Fruit fly (Drosophila melanogaster) whole organism, embryonic: ENCODE results near the gene CHES-1-like.
A peak's percentile ranks its signal among the peaks of the same experiment; 100 is the strongest.

Experiments
- ATbp ChIP-seq: fragments of 200-800 bp; sonication (Bioruptor generic); optimal IDR thresholded peaks from 2 replicates; lab custom pipeline; 2017; ENCODE audit warnings: missing biosample characterization, mild to moderate bottlenecking, missing genetic modification characterization, missing genetic modification reagents
- CG10147 ChIP-seq: fragments of 200-800 bp; sonication (Bioruptor generic); optimal IDR thresholded peaks from 2 replicates; lab custom pipeline; 2019; ENCODE audit warnings: missing biosample characterization, mild to moderate bottlenecking, missing genetic modification characterization, moderate library complexity
- CG11093 ChIP-seq: fragments of 200-800 bp; sonication (Bioruptor generic); IDR thresholded peaks from 3 replicates; pipeline ENCODE4 v1.3.6; 2022; ENCODE audit warnings: missing biosample characterization, missing genetic modification characterization
- CG11560 ChIP-seq: fragments of 200-800 bp; sonication (Bioruptor generic); IDR thresholded peaks from 3 replicates; pipeline ENCODE4 v1.3.6; 2022; ENCODE audit warnings: missing biosample characterization, missing genetic modification characterization
- CG13424 ChIP-seq: fragments of 200-800 bp; sonication (Bioruptor generic); optimal IDR thresholded peaks from 2 replicates; lab custom pipeline; 2019; ENCODE audit warnings: missing biosample characterization, mild to moderate bottlenecking, missing genetic modification characterization, moderate library complexity
- CG14441 ChIP-seq: fragments of 200-800 bp; sonication (Bioruptor generic); IDR thresholded peaks from 2 replicates; pipeline ENCODE4 v1.3.6; 2022; ENCODE audit warnings: missing biosample characterization, missing genetic modification characterization
- CG18011 ChIP-seq: fragments of 200-800 bp; sonication (Bioruptor generic); optimal IDR thresholded peaks from 2 replicates; lab custom pipeline; 2017; ENCODE audit warnings: missing biosample characterization, missing genetic modification characterization, mild to moderate bottlenecking, moderate library complexity, missing genotype
- CG18619 ChIP-seq: fragments of 200-800 bp; sonication (Bioruptor generic); optimal IDR thresholded peaks from 3 replicates; lab custom pipeline; 2017; ENCODE audit warnings: missing biosample characterization, mild to moderate bottlenecking, missing genetic modification characterization
- CG2199 ChIP-seq: fragments of 200-800 bp; sonication (Bioruptor generic); IDR thresholded peaks from 3 replicates; pipeline ENCODE4 v1.3.6; 2022; ENCODE audit warnings: missing biosample characterization, missing genetic modification characterization
- CG3065 ChIP-seq: fragments of 200-800 bp; sonication (Bioruptor generic); optimal IDR thresholded peaks from 2 replicates; lab custom pipeline; 2016; ENCODE audit warnings: missing biosample characterization, missing genetic modification characterization
- CG3163 ChIP-seq: fragments of 200-800 bp; sonication (Bioruptor generic); optimal IDR thresholded peaks from 3 replicates; lab custom pipeline; 2016; ENCODE audit warnings: missing biosample characterization, missing genetic modification characterization
- CG32532 ChIP-seq: fragments of 200-800 bp; sonication (Bioruptor generic); IDR thresholded peaks from 2 replicates; pipeline ENCODE4 v1.3.6; 2022; ENCODE audit warnings: missing biosample characterization, missing genetic modification characterization
- CG4360 ChIP-seq: fragments of 200-800 bp; sonication (Bioruptor generic); IDR thresholded peaks from 2 replicates; pipeline ENCODE4 v1.3.6; 2022; ENCODE audit warnings: missing biosample characterization, missing genetic modification characterization
- CG4404 ChIP-seq: fragments of 200-800 bp; sonication (Bioruptor generic); IDR thresholded peaks from 2 replicates; pipeline ENCODE4 v1.3.6; 2022; ENCODE audit warnings: missing biosample characterization, missing genetic modification characterization
- CG5245 ChIP-seq: fragments of 200-800 bp; sonication (Bioruptor generic); optimal IDR thresholded peaks from 3 replicates; lab custom pipeline; 2016; ENCODE audit warnings: missing biosample characterization, missing genetic modification characterization
- CG6765 ChIP-seq: fragments of 200-800 bp; sonication (Bioruptor generic); optimal IDR thresholded peaks from 3 replicates; lab custom pipeline; 2017; ENCODE audit warnings: missing biosample characterization, mild to moderate bottlenecking, missing genetic modification characterization
- CG8290 ChIP-seq, 3 experiments: fragments of 200-800 bp; sonication (Bioruptor generic); optimal IDR thresholded peaks; 2 replicates each; lab custom pipeline; 2016 to 2019; ENCODE audit warnings: missing biosample characterization in 3 of 3, missing genetic modification characterization in 3 of 3, mild to moderate bottlenecking in 2 of 3, moderate library complexity in 1 of 3
- CG8924 ChIP-seq: fragments of 200-800 bp; optimal IDR thresholded peaks from 3 replicates; lab custom pipeline; 2019; ENCODE audit warnings: missing biosample characterization, mild to moderate bottlenecking, missing genetic modification characterization, moderate library complexity
- CG9797 ChIP-seq: fragments of 200-800 bp; sonication (Bioruptor generic); optimal IDR thresholded peaks from 3 replicates; lab custom pipeline; 2018; ENCODE audit warnings: missing biosample characterization, mild to moderate bottlenecking, missing genetic modification characterization
- Dad ChIP-seq: fragments of 200-800 bp; sonication (Bioruptor generic); optimal IDR thresholded peaks from 3 replicates; lab custom pipeline; 2016; ENCODE audit warnings: missing biosample characterization, missing genetic modification characterization
- GATAe ChIP-seq: fragments of 200-800 bp; sonication (Bioruptor generic); conservative IDR thresholded peaks from 2 replicates; pipeline ENCODE4 v1.3.6; 2022; ENCODE audit warnings: missing biosample characterization, missing genetic modification characterization
- Gsc ChIP-seq: fragments of 200-800 bp; sonication (Bioruptor generic); IDR thresholded peaks from 2 replicates; pipeline ENCODE4 v1.3.6; 2022; ENCODE audit warnings: missing biosample characterization, missing genetic modification characterization
- HLH54F ChIP-seq: fragments of 200-800 bp; sonication (Bioruptor generic); optimal IDR thresholded peaks from 3 replicates; lab custom pipeline; 2016; ENCODE audit warnings: missing biosample characterization, missing genetic modification characterization
- MTF-1 ChIP-seq: fragments of 200-800 bp; sonication (Bioruptor generic); optimal IDR thresholded peaks from 2 replicates; lab custom pipeline; 2018; ENCODE audit warnings: missing biosample characterization, mild to moderate bottlenecking, missing genetic modification characterization, borderline replicate concordance
- Mad ChIP-seq: fragments of 200-800 bp; sonication (Bioruptor generic); optimal IDR thresholded peaks from 2 replicates; lab custom pipeline; 2016; ENCODE audit warnings: missing biosample characterization, missing genetic modification characterization
- Med ChIP-seq: fragments of 200-800 bp; sonication (Bioruptor generic); peaks from one replicate; lab custom pipeline; 2016; ENCODE audit warnings: missing biosample characterization, missing genetic modification characterization, mild to moderate bottlenecking, inconsistent platforms, moderate library complexity
- Nf-YA ChIP-seq: fragments of 200-800 bp; sonication (Bioruptor generic); IDR thresholded peaks from 2 replicates; pipeline ENCODE4 v1.3.6; 2022; ENCODE audit warnings: missing biosample characterization, missing genetic modification characterization
- PHDP ChIP-seq: fragments of 200-800 bp; sonication (Bioruptor generic); optimal IDR thresholded peaks from 3 replicates; lab custom pipeline; 2018; ENCODE audit warnings: missing biosample characterization, mild to moderate bottlenecking, missing genetic modification characterization, moderate library complexity
- Poxn ChIP-seq: fragments of 200-800 bp; sonication (Bioruptor generic); IDR thresholded peaks from 2 replicates; pipeline ENCODE4 v1.3.6; 2022; ENCODE audit warnings: missing biosample characterization, missing genetic modification characterization
- Sox102F ChIP-seq: fragments of 200-800 bp; sonication (Bioruptor generic); optimal IDR thresholded peaks from 2 replicates; lab custom pipeline; 2018; ENCODE audit warnings: missing biosample characterization, mild to moderate bottlenecking, missing genetic modification characterization, moderate library complexity
- Trl ChIP-seq, 3 experiments: fragments of >200 bp in 2 of 3; fragments of 200-800 bp in 1 of 3; sonication (Bioruptor generic) in 1 of 3; optimal IDR thresholded peaks; 2 replicates in 1 of 3; 3 replicates in 2 of 3; lab custom pipeline; 2016 to 2017; ENCODE audit warnings: missing biosample characterization in 1 of 3, missing genetic modification characterization in 1 of 3
- abd-A ChIP-seq: fragments of 200-800 bp; sonication (Bioruptor generic); optimal IDR thresholded peaks from 3 replicates; lab custom pipeline; 2019; ENCODE audit warnings: missing biosample characterization, mild to moderate bottlenecking, missing genetic modification characterization, moderate library complexity
- ase ChIP-seq: fragments of 200-800 bp; sonication (Bioruptor generic); IDR thresholded peaks from 3 replicates; pipeline ENCODE4 v1.3.6; 2022; ENCODE audit warnings: missing biosample characterization, missing genetic modification characterization
- crc ChIP-seq: fragments of 200-800 bp; sonication (Bioruptor generic); optimal IDR thresholded peaks from 2 replicates; lab custom pipeline; 2016; ENCODE audit warnings: missing biosample characterization, missing genetic modification characterization
- crp ChIP-seq, 2 experiments: fragments of 200-800 bp; sonication (Bioruptor generic); optimal IDR thresholded peaks; 2 replicates in 1 of 2; 3 replicates in 1 of 2; lab custom pipeline; 2017; ENCODE audit warnings: missing biosample characterization in 2 of 2, missing genetic modification characterization in 2 of 2, mild to moderate bottlenecking in 1 of 2, moderate library complexity in 1 of 2
- gce ChIP-seq: fragments of 200-800 bp; sonication (Bioruptor generic); IDR thresholded peaks from 3 replicates; pipeline ENCODE4 v1.3.6; 2022; ENCODE audit warnings: missing biosample characterization, missing genetic modification characterization
- pho ChIP-seq: fragments of 200-800 bp; sonication (Bioruptor generic); optimal IDR thresholded peaks from 2 replicates; lab custom pipeline; 2016; ENCODE audit warnings: missing biosample characterization, missing genetic modification characterization
- phol ChIP-seq: fragments of 200-800 bp; sonication (Bioruptor generic); optimal IDR thresholded peaks from 3 replicates; lab custom pipeline; 2018; ENCODE audit warnings: missing biosample characterization, mild to moderate bottlenecking, missing genetic modification characterization, moderate library complexity
- pros ChIP-seq: fragments of 200-800 bp; sonication (Bioruptor generic); optimal IDR thresholded peaks from 3 replicates; lab custom pipeline; 2019; ENCODE audit warnings: missing biosample characterization, mild to moderate bottlenecking, missing genetic modification characterization, moderate library complexity
- rib ChIP-seq: fragments of 200-800 bp; sonication (Bioruptor generic); IDR thresholded peaks from 2 replicates; pipeline ENCODE4 v1.3.6; 2022; ENCODE audit warnings: missing biosample characterization, missing genetic modification characterization
- row ChIP-seq: fragments of 200-800 bp; sonication (Bioruptor generic); IDR thresholded peaks from 3 replicates; pipeline ENCODE4 v1.3.6; 2022; ENCODE audit warnings: missing biosample characterization, missing genetic modification characterization
- sens ChIP-seq: fragments of 200-800 bp; sonication (Bioruptor generic); peaks from one replicate; lab custom pipeline; 2016; ENCODE audit warnings: missing biosample characterization, missing genetic modification characterization
- so ChIP-seq: fragments of 200-800 bp; sonication (Bioruptor generic); IDR thresholded peaks from 3 replicates; pipeline ENCODE4 v1.3.6; 2022; ENCODE audit warnings: missing biosample characterization, missing genetic modification characterization
- toy ChIP-seq: fragments of 200-800 bp; sonication (Bioruptor generic); IDR thresholded peaks from 2 replicates; pipeline ENCODE4 v1.3.6; 2022; ENCODE audit warnings: missing biosample characterization, missing genetic modification characterization
- ttk ChIP-seq: fragments of 200-800 bp; sonication (Bioruptor generic); IDR thresholded peaks from 2 replicates; pipeline ENCODE4 v2.1.2; 2022; ENCODE audit warnings: missing biosample characterization, missing genetic modification characterization
- vvl ChIP-seq: fragments of 200-800 bp; sonication (Bioruptor generic); IDR thresholded peaks from 2 replicates; pipeline ENCODE4 v1.3.6; 2022; ENCODE audit warnings: missing biosample characterization, missing genetic modification characterization
- wor ChIP-seq: fragments of 200-800 bp; sonication (Bioruptor generic); IDR thresholded peaks from 2 replicates; pipeline ENCODE4 v1.3.6; 2022; ENCODE audit warnings: missing biosample characterization, missing genetic modification characterization
- zfh1 ChIP-seq: fragments of 200-800 bp; sonication (Bioruptor generic); IDR thresholded peaks from 3 replicates; pipeline ENCODE4 v1.3.6; 2022; ENCODE audit warnings: missing biosample characterization, missing genetic modification characterization

Gene CHES-1-like

dm6 chrX:7694868-7695267, 14.3 kb downstream of the CHES-1-like start (continued):
- no peak for TF ChIP-seq CG8290 (GFP tag; optimal IDR thresholded peaks at IDR 0.05; lab: Kevin White, UChicago)
- peak in 1 of 2 experiments; percentile 35 for TF ChIP-seq CG8290 (tag; optimal IDR thresholded peaks at IDR 0.05; lab: Kevin White, UChicago)
- TF ChIP-seq ATbp: no peak
- TF ChIP-seq CG32532 (GFP tag; lab: Robert Waterston, UW): peak; percentile 27; the same call in 1 of the 2 replicates
- TF ChIP-seq phol (tag; lab: Kevin White, UChicago): peak; percentile 33
- TF ChIP-seq toy (GFP tag; lab: Robert Waterston, UW): no peak
- peak; percentile 69 for TF ChIP-seq CG3163 (GFP tag; lab: Kevin White, UChicago)
- no peak for TF ChIP-seq PHDP
- TF ChIP-seq row: no peak
- no peak for TF ChIP-seq CG9797
- 0 out of 3 replicates have a peak, but pooled peaks have one; percentile 38 for TF ChIP-seq so (GFP tag; lab: Robert Waterston, UW)
- no peak for TF ChIP-seq CG14441 (GFP tag; lab: Robert Waterston, UW)
- TF ChIP-seq Mad (GFP tag; lab: Kevin White, UChicago): no peak
- TF ChIP-seq vvl (GFP tag; lab: Robert Waterston, UW): peak; percentile 25; the same call in 1 of the 2 replicates
- TF ChIP-seq gce (GFP tag; lab: Robert Waterston, UW): peak; percentile 31; the same call in 1 of the 3 replicates
- TF ChIP-seq GATAe (GFP tag; lab: Robert Waterston, UW): no peak
- TF ChIP-seq CG18619 (GFP tag; lab: Kevin White, UChicago): no peak
- TF ChIP-seq MTF-1: peak; percentile 22
- peak; percentile 70 for TF ChIP-seq Med
- 0 out of 3 replicates have a peak, but pooled peaks have one; percentile 30 for TF ChIP-seq CG2199 (GFP tag; lab: Robert Waterston, UW)
- TF ChIP-seq Nf-YA (GFP tag; lab: Robert Waterston, UW): no peak
- TF ChIP-seq crc (GFP tag; lab: Kevin White, UChicago): no peak
- peak; percentile 78 to 87 for TF ChIP-seq Trl (optimal IDR thresholded peaks at IDR 0.05; lab: Kevin White, UChicago)
- TF ChIP-seq Trl (GFP tag; optimal IDR thresholded peaks at IDR 0.05; lab: Kevin White, UChicago): no peak

- TF ChIP-seq pros (GFP tag; lab: Kevin White, UChicago) (no peak), Dad (GFP tag; lab: Kevin White, UChicago) (no peak), sens (GFP tag; lab: Kevin White, UChicago) (peak; percentile 43), CG5245 (GFP tag; lab: Kevin White, UChicago) (no peak), ttk (GFP tag; lab: Robert Waterston, UW) (no peak), abd-A (peak; percentile 5), CG4404 (GFP tag; lab: Robert Waterston, UW) (no peak), ase (GFP tag; lab: Robert Waterston, UW) (no peak), Trl (optimal IDR thresholded peaks at IDR 0.05; lab: Kevin White, UChicago) (peak in 1 of 2 experiments; percentile 8), Trl (GFP tag; optimal IDR thresholded peaks at IDR 0.05; lab: Kevin White, UChicago) (no peak), rib (GFP tag; lab: Robert Waterston, UW) (no peak), CG3163 (GFP tag; lab: Kevin White, UChicago) (no peak), CG6765 (no peak), CG4360 (GFP tag; lab: Robert Waterston, UW) (peak; percentile 57; the same call in 1 of the 2 replicates), CG11093 (GFP tag; lab: Robert Waterston, UW) (no peak), CG3065 (no peak)
Measured at dm6 chrX:7694207-7694606, 15.0 kb downstream of the CHES-1-like start.

dm6 chrX:7693423-7693822, 15.8 kb downstream of the CHES-1-like start:
- TF ChIP-seq gce (GFP tag; lab: Robert Waterston, UW): no peak
- TF ChIP-seq rib (GFP tag; lab: Robert Waterston, UW): no peak
- no peak for TF ChIP-seq Gsc
- TF ChIP-seq HLH54F (GFP tag; lab: Kevin White, UChicago): no peak
- no peak for TF ChIP-seq ttk (GFP tag; lab: Robert Waterston, UW)
- no peak for TF ChIP-seq CG13424 (tag; lab: Kevin White, UChicago)
- TF ChIP-seq Sox102F (GFP tag; lab: Kevin White, UChicago): peak; percentile 29
- no peak for TF ChIP-seq CG8924 (tag; lab: Kevin White, UChicago)
- no peak for TF ChIP-seq Poxn (GFP tag; lab: Robert Waterston, UW)
- TF ChIP-seq abd-A: no peak
- 0 out of 2 replicates have a peak, but pooled peaks have one; percentile 12 for TF ChIP-seq CG32532 (GFP tag; lab: Robert Waterston, UW)
- TF ChIP-seq pho: no peak
- no peak for TF ChIP-seq CG10147 (GFP tag; lab: Kevin White, UChicago)
- no peak for TF ChIP-seq wor
- TF ChIP-seq crp (GFP tag; optimal IDR thresholded peaks at IDR 0.05; lab: Kevin White, UChicago): no peak
- TF ChIP-seq CG11560 (tag; lab: Robert Waterston, UW): no peak
- TF ChIP-seq CG18011: no peak
- no peak for TF ChIP-seq zfh1 (GFP tag; lab: Robert Waterston, UW)
